Worm (Caenorhabditis elegans) whole organism, L4 larva: Measurements from ENCODE around the gene gcy-34.

Experiments used
- F44E2.7 ChIP-seq: fragments of 200-800 bp; sonication (Bioruptor generic); IDR thresholded peaks from 2 replicates; pipeline ENCODE4 v2.1.2; 2022; ENCODE audit warnings: missing genetic modification characterization, missing compliant biosample characterization
- F49E8.2 ChIP-seq: sonication (generic microtip); optimal IDR thresholded peaks from 2 replicates; lab custom pipeline; 2016; ENCODE audit warnings: missing compliant biosample characterization, mild to moderate bottlenecking, missing genetic modification characterization, borderline replicate concordance
- T20F7.1 ChIP-seq: fragments of 200-800 bp; sonication (Bioruptor generic); optimal IDR thresholded peaks from 2 replicates; lab custom pipeline; 2018; ENCODE audit warnings: mild to moderate bottlenecking, missing genetic modification characterization, missing compliant biosample characterization
- T26A8.4 ChIP-seq: fragments of 200-800 bp; sonication (Bioruptor generic); IDR thresholded peaks from 2 replicates; pipeline ENCODE4 v1.3.6; 2022; ENCODE audit warnings: missing genetic modification characterization, missing compliant biosample characterization
- Y105C5A.15 ChIP-seq: fragments of 200-800 bp; sonication (Bioruptor generic); IDR thresholded peaks from 2 replicates; pipeline ENCODE4 v1.3.6; 2022; ENCODE audit warnings: missing genetic modification characterization, missing compliant biosample characterization
- Y48G9A.11 ChIP-seq: fragments of 200-800 bp; sonication (Bioruptor generic); IDR thresholded peaks from 2 replicates; pipeline ENCODE4 v1.3.6; 2022; ENCODE audit warnings: missing genetic modification reagents, missing genetic modification characterization, missing compliant biosample characterization
- ZK337.2 ChIP-seq: fragments of 200-800 bp; sonication (Bioruptor generic); IDR thresholded peaks from 2 replicates; pipeline ENCODE4 v1.3.6; 2022; ENCODE audit warnings: missing genetic modification reagents, missing genetic modification characterization, missing compliant biosample characterization
- ZK546.5 ChIP-seq, 2 experiments: sonication (generic microtip); optimal IDR thresholded peaks; 2 replicates each; lab custom pipeline; 2017; ENCODE audit warnings: missing biosample characterization in 2 of 2, missing genetic modification characterization in 2 of 2
- aha-1 ChIP-seq: fragments of 150-350 bp; peaks from one replicate; lab custom pipeline; 2014; ENCODE audit warnings: missing biosample characterization, missing genetic modification characterization
- ama-1 ChIP-seq: fragments of 150-350 bp; optimal IDR thresholded peaks from 2 replicates; lab custom pipeline; 2014; ENCODE audit warnings: inconsistent platforms, mixed read lengths
- ceh-32 ChIP-seq: sonication (generic microtip); optimal IDR thresholded peaks from 2 replicates; lab custom pipeline; 2016; ENCODE audit warnings: mild to moderate bottlenecking, missing genetic modification characterization, missing compliant biosample characterization; ENCODE audit not compliant: poor library complexity
- ces-1 ChIP-seq: fragments of 150-350 bp; sonication (generic microtip); optimal IDR thresholded peaks from 4 replicates; lab custom pipeline; 2014; ENCODE audit warnings: missing biosample characterization, missing genetic modification reagents, missing genetic modification characterization
- ctbp-1 ChIP-seq: fragments of 200-800 bp; sonication (Bioruptor generic); IDR thresholded peaks from 2 replicates; pipeline ENCODE4 v1.3.6; 2022; ENCODE audit warnings: missing genetic modification reagents, missing genetic modification characterization, missing compliant biosample characterization
- daf-8 ChIP-seq: fragments of 200-800 bp; sonication (Bioruptor generic); IDR thresholded peaks from 2 replicates; pipeline ENCODE4 v1.3.6; 2022; ENCODE audit warnings: missing genetic modification characterization, missing compliant biosample characterization
- dmd-8 ChIP-seq: fragments of 200-800 bp; sonication (Bioruptor generic); IDR thresholded peaks from 2 replicates; pipeline ENCODE4 v1.3.6; 2022; ENCODE audit warnings: missing genetic modification characterization, missing compliant biosample characterization
- dpl-1 ChIP-seq: fragments of 150-350 bp; optimal IDR thresholded peaks from 2 replicates; lab custom pipeline; 2014; ENCODE audit warnings: missing biosample characterization, missing genetic modification reagents, missing genetic modification characterization
- duxl-1 ChIP-seq: sonication (generic microtip); optimal IDR thresholded peaks from 2 replicates; lab custom pipeline; 2016; ENCODE audit warnings: mild to moderate bottlenecking, missing genetic modification characterization, moderate library complexity, missing compliant biosample characterization; ENCODE audit not compliant: poor library complexity
- egl-27 ChIP-seq: sonication (generic microtip); optimal IDR thresholded peaks from 3 replicates; lab custom pipeline; 2017; ENCODE audit warnings: missing biosample characterization, missing genetic modification reagents, missing genetic modification characterization
- egl-43 ChIP-seq: fragments of 200-800 bp; sonication (Bioruptor generic); IDR thresholded peaks from 2 replicates; pipeline ENCODE4 v1.3.6; 2022; ENCODE audit warnings: missing genetic modification reagents, missing genetic modification characterization, missing compliant biosample characterization
- hif-1 ChIP-seq, 2 experiments: sonication (generic microtip); optimal IDR thresholded peaks; 2 replicates each; lab custom pipeline; 2016 to 2017; ENCODE audit warnings: missing compliant biosample characterization in 2 of 2, missing genetic modification characterization in 2 of 2, missing genetic modification reagents in 2 of 2, missing genotype in 2 of 2, mild to moderate bottlenecking in 1 of 2
- hlh-11 ChIP-seq: fragments of 200-800 bp; sonication (Bioruptor generic); optimal IDR thresholded peaks from 2 replicates; lab custom pipeline; 2018; ENCODE audit warnings: mild to moderate bottlenecking, missing genetic modification characterization, missing compliant biosample characterization
- hlh-30 ChIP-seq: sonication (generic microtip); optimal IDR thresholded peaks from 2 replicates; lab custom pipeline; 2017; ENCODE audit warnings: antibody characterized with exemption, mild to moderate bottlenecking, missing genetic modification characterization, missing compliant biosample characterization; ENCODE audit not compliant: insufficient read depth
- lin-1 ChIP-seq: fragments of 200-800 bp; sonication (Bioruptor generic); IDR thresholded peaks from 2 replicates; pipeline ENCODE4 v1.3.6; 2022; ENCODE audit warnings: missing genetic modification reagents, missing genetic modification characterization, missing compliant biosample characterization
- lin-13 ChIP-seq: fragments of 150-350 bp; optimal IDR thresholded peaks from 2 replicates; lab custom pipeline; 2014; ENCODE audit warnings: missing biosample characterization, missing genetic modification reagents, missing genetic modification characterization
- lin-38 ChIP-seq: fragments of 200-800 bp; sonication (Bioruptor generic); IDR thresholded peaks from 2 replicates; pipeline ENCODE4 v1.3.6; 2022; ENCODE audit warnings: missing genetic modification reagents, missing genetic modification characterization, missing compliant biosample characterization
- lin-39 ChIP-seq: fragments of 150-350 bp; optimal IDR thresholded peaks from 2 replicates; lab custom pipeline; 2014; ENCODE audit warnings: missing biosample characterization, missing genetic modification reagents, missing genetic modification characterization
- lsy-2 ChIP-seq, 2 experiments: fragments of 150-350 bp in 1 of 2; sonication (generic microtip) in 1 of 2; optimal IDR thresholded peaks; 2 replicates each; lab custom pipeline; 2014 to 2017; ENCODE audit warnings: missing biosample characterization in 2 of 2, missing genetic modification characterization in 2 of 2
- madf-5 ChIP-seq, 2 experiments: fragments of 200-800 bp; sonication (Bioruptor generic); IDR thresholded peaks; 2 replicates each; pipeline ENCODE4 v1.3.6; 2022; ENCODE audit warnings: missing compliant biosample characterization in 2 of 2, missing genetic modification characterization in 2 of 2
- madf-9 ChIP-seq: fragments of 200-800 bp; sonication (Bioruptor generic); conservative IDR thresholded peaks from 2 replicates; pipeline ENCODE4 v1.3.6; 2022; ENCODE audit warnings: missing genetic modification reagents, missing genetic modification characterization, missing compliant biosample characterization
- mep-1 ChIP-seq: fragments of 150-350 bp; sonication (generic microtip); optimal IDR thresholded peaks from 3 replicates; lab custom pipeline; 2014; ENCODE audit warnings: missing biosample characterization, missing genetic modification characterization
- mes-2 ChIP-seq: sonication (generic microtip); optimal IDR thresholded peaks from 2 replicates; lab custom pipeline; 2016; ENCODE audit warnings: missing genotype, mild to moderate bottlenecking, missing genetic modification characterization, missing compliant biosample characterization; ENCODE audit not compliant: poor library complexity, severe bottlenecking
- mxl-3 ChIP-seq: fragments of 200-800 bp; sonication (Bioruptor generic); optimal IDR thresholded peaks from 2 replicates; lab custom pipeline; 2018; ENCODE audit warnings: mild to moderate bottlenecking, missing genetic modification characterization, missing compliant biosample characterization
- nhr-10 ChIP-seq: fragments of 150-350 bp; optimal IDR thresholded peaks from 2 replicates; lab custom pipeline; 2014; ENCODE audit warnings: missing biosample characterization, missing genetic modification characterization
- nhr-11 ChIP-seq: fragments of 150-350 bp; optimal IDR thresholded peaks from 2 replicates; lab custom pipeline; 2014; ENCODE audit warnings: missing biosample characterization, missing genetic modification characterization
- nhr-48 ChIP-seq: sonication (generic microtip); optimal IDR thresholded peaks from 2 replicates; lab custom pipeline; 2016; ENCODE audit warnings: mild to moderate bottlenecking, missing genetic modification characterization, missing compliant biosample characterization
- nhr-6 ChIP-seq: fragments of 150-350 bp; optimal IDR thresholded peaks from 2 replicates; lab custom pipeline; 2014; ENCODE audit warnings: missing biosample characterization, missing genetic modification characterization
- php-3 ChIP-seq: fragments of 200-800 bp; sonication (Bioruptor generic); IDR thresholded peaks from 2 replicates; pipeline ENCODE4 v1.3.6; 2022; ENCODE audit warnings: missing genetic modification reagents, missing genetic modification characterization, missing compliant biosample characterization
- rbr-2 ChIP-seq: sonication (generic microtip); optimal IDR thresholded peaks from 2 replicates; lab custom pipeline; 2016; ENCODE audit warnings: missing genotype, missing genetic modification characterization, missing compliant biosample characterization
- sdz-12 ChIP-seq: fragments of 200-800 bp; sonication (Bioruptor generic); optimal IDR thresholded peaks from 2 replicates; lab custom pipeline; 2018; ENCODE audit warnings: mild to moderate bottlenecking, missing genetic modification characterization, missing compliant biosample characterization
- set-16 ChIP-seq: fragments of 200-800 bp; sonication (Bioruptor generic); IDR thresholded peaks from 2 replicates; pipeline ENCODE4 v1.3.6; 2022; ENCODE audit warnings: missing genetic modification reagents, missing genetic modification characterization, missing compliant biosample characterization
- snpc-1.2 ChIP-seq: fragments of 200-800 bp; sonication (Bioruptor generic); IDR thresholded peaks from 2 replicates; pipeline ENCODE4 v1.3.6; 2022; ENCODE audit warnings: missing genetic modification reagents, missing genetic modification characterization, missing compliant biosample characterization
- spr-1 ChIP-seq: sonication (generic microtip); optimal IDR thresholded peaks from 2 replicates; lab custom pipeline; 2016; ENCODE audit warnings: mild to moderate bottlenecking, missing genetic modification characterization, missing compliant biosample characterization
- unc-130 ChIP-seq: sonication (generic microtip); optimal IDR thresholded peaks from 2 replicates; lab custom pipeline; 2016; ENCODE audit warnings: missing genetic modification reagents, missing genetic modification characterization, missing compliant biosample characterization
- unc-62 ChIP-seq, 3 experiments: fragments of 150-350 bp in 1 of 3; sonication (generic microtip); optimal IDR thresholded peaks in 2 of 3; peaks in 1 of 3; 1 replicate in 1 of 3; 2 replicates in 2 of 3; lab custom pipeline; 2014 to 2017; ENCODE audit warnings: missing biosample characterization in 3 of 3, missing genetic modification characterization in 3 of 3, missing genetic modification reagents in 3 of 3, missing genotype in 1 of 3
- zag-1 ChIP-seq: fragments of 150-350 bp; optimal IDR thresholded peaks from 2 replicates; lab custom pipeline; 2014; ENCODE audit warnings: missing biosample characterization, missing genetic modification characterization

gcy-34 gene

DNA sequence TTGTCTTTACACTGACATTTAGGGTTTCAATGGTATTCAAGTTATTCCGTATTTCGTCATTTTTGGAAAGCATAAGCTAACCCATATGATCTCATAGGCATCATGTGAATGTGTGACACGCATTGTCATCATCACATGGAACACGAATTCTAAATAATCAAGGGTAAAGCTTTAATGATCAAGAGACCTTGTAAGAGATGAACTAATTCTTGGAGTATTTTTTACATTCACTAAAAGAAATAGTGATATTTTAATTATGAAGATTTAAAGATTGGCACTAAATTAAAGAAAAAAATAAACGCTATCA lies 26.2 kb upstream of the gcy-34 start:
- TF ChIP-seq hlh-30 (peak; percentile 78), ces-1 (no peak)

DNA sequence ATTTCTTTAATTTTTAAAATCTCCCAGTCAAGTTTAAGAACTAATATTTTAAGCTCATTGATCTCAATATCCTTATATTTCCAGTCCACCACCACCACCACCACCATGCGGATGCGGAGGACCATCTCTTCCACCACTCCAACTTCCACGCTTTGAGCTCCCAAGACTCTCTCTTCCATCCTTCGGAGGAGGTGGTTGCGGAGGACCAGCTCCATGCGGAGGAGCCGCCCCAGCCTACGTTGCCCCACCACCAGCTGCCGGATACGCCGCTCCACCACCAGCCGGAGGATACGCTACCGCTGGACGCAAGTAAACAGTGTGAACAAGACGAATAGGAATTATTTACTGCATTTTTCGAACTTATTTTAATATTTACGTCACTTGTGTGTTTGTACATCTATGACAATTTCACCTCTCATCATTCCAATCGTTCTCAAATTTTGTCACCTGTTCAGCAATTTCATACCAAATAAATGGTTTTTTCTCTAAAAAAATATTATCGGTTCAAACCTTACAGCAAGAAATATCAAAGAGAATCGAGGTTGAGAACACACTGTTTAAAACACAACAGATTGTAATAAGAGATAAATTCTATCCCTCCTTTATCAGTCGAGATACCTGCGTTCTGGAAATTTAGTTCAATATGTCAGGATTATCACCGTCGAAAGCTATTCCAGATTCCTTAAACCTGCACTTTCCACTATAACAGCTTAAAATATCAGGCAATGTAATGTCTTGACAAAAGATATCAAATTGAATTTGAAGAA lies 25.7 kb upstream of the gcy-34 start:
- TF ChIP-seq zag-1 (tag; lab: Kevin White, UChicago) (no peak), nhr-6 (peak; percentile 9), egl-43 (peak; percentile 75; the same call in 1 of the 2 replicates), spr-1 (tag; lab: Kevin White, UChicago) (peak; percentile 36), snpc-1.2 (GFP tag; lab: Robert Waterston, UW) (0 out of 2 replicates have a peak, but pooled peaks have one; percentile 13), mxl-3 (GFP tag; lab: Kevin White, UChicago) (peak; percentile 2), Y105C5A.15 (GFP tag; lab: Robert Waterston, UW) (no peak), ces-1 (no peak), rbr-2 (no peak), F44E2.7 (GFP tag; lab: Robert Waterston, UW) (no peak), set-16 (GFP tag; lab: Robert Waterston, UW) (peak; percentile 97), ceh-32 (no peak), lin-38 (GFP tag; lab: Robert Waterston, UW) (peak; percentile 12; the same call in 1 of the 2 replicates), lin-13 (peak; percentile 38), sdz-12 (GFP tag; lab: Kevin White, UChicago) (no peak), unc-62 (GFP tag; optimal IDR thresholded peaks at IDR 0.05 in 1 of 2; lab: Kevin White, UChicago) (peak in 1 of 2 experiments; percentile 76), unc-62 (tag; optimal IDR thresholded peaks at IDR 0.05; lab: Kevin White, UChicago) (no peak), mep-1 (peak; percentile 17), ama-1 (lab: Kevin White, UChicago) (peak; percentile 35), lin-1 (GFP tag; lab: Robert Waterston, UW) (no peak), daf-8 (GFP tag; lab: Robert Waterston, UW) (no peak), egl-27 (no peak), dmd-8 (GFP tag; lab: Robert Waterston, UW) (no peak), T26A8.4 (peak; percentile 47; the same call in 1 of the 2 replicates), php-3 (GFP tag; lab: Robert Waterston, UW) (no peak), dpl-1 (no peak), hlh-11 (tag; lab: Kevin White, UChicago) (no peak), ctbp-1 (GFP tag; lab: Robert Waterston, UW) (0 out of 2 replicates have a peak, but pooled peaks have one; percentile 40), nhr-10 (tag; lab: Kevin White, UChicago) (no peak)
- TF ChIP-seq, all 104 proteins: peak for 13

DNA sequence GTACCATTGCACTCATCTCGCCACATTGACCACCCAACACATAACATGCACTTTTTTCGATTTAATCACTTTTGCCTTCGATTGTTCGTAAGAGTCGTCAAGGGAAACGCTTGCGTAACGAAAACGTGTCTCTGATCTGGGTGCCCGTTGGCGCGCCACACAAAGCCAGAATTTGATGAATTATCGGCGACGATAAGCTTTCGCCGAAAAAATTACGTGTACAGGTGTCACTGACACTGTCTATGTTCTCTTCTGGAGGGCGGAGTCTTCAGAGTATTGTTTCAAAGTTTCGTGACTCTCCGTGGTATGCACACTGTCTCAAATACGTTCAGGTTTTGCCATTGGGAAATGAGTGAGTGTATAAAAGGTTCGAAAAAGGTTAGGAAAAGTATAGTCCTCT lies 25.0 kb upstream of the gcy-34 start, which contains the start of gene F53F1.4:
TSS of gene F53F1.4 (plus strand) at position 390 of the 400 bp plus-strand sequence.
- TF ChIP-seq ZK546.5 (tag; optimal IDR thresholded peaks at IDR 0.05; lab: Kevin White, UChicago) (no peak), hlh-11 (tag; lab: Kevin White, UChicago) (peak; percentile 19), nhr-48 (peak; percentile 40), mxl-3 (GFP tag; lab: Kevin White, UChicago) (peak; percentile 74), madf-9 (GFP tag; lab: Robert Waterston, UW) (no peak), madf-5 (GFP tag; IDR thresholded peaks at IDR 0.05; lab: Robert Waterston, UW) (no peak)

DNA sequence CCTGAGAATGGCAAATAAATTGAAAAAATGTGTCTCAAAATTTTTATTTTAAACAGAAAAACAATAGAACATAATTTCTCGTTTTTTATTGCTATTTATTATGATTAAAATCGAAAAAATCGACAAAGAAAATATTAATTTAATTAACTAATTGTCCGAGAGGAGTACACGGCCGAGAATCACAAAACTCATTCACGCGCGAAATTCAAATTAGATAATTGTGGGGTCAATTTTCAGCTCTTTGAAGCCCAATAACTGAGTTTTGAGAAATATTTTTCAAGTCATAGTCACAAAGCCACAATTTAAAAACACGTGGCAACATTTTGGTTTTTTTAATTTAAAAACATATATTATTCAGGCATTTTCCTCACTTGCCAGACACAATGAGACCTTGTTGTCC lies 23.4 kb upstream of the gcy-34 start:
- TF ChIP-seq T20F7.1: peak; percentile 2
- peak in 1 of 2 experiments; percentile 31 for TF ChIP-seq lsy-2 (tag; optimal IDR thresholded peaks at IDR 0.05; lab: Kevin White, UChicago)
- no peak for TF ChIP-seq duxl-1 (tag; lab: Kevin White, UChicago)
- peak; percentile 70 for TF ChIP-seq aha-1 (tag; lab: Kevin White, UChicago)
- peak; percentile 90 for TF ChIP-seq mes-2 (tag; lab: Kevin White, UChicago)
- peak; percentile 51 for TF ChIP-seq lin-38 (GFP tag; lab: Robert Waterston, UW)
- no peak for TF ChIP-seq Y105C5A.15 (GFP tag; lab: Robert Waterston, UW)
- no peak for TF ChIP-seq lin-39
- TF ChIP-seq nhr-11 (tag; lab: Kevin White, UChicago): no peak
- TF ChIP-seq F49E8.2 (tag; lab: Kevin White, UChicago): peak; percentile 18
- TF ChIP-seq hif-1 (tag; optimal IDR thresholded peaks at IDR 0.05; lab: Kevin White, UChicago): peak in 1 of 2 experiments; percentile 1
- peak; percentile 87 for TF ChIP-seq dpl-1
- 0 out of 2 replicates have a peak, but pooled peaks have one; percentile 23 for TF ChIP-seq ZK337.2 (GFP tag; lab: Robert Waterston, UW)
- peak; percentile 22 for TF ChIP-seq unc-130 (GFP tag; lab: Kevin White, UChicago)
- peak; percentile 65; the same call in 1 of the 2 replicates for TF ChIP-seq Y48G9A.11 (GFP tag; lab: Robert Waterston, UW)
- no peak for TF ChIP-seq php-3 (GFP tag; lab: Robert Waterston, UW)
